Worm (Caenorhabditis elegans) whole organism, L4/young adult: ENCODE data around the gene irld-1.

Source experiments
- W03F9.2 ChIP-seq: fragments of 150-350 bp; optimal IDR thresholded peaks from 2 replicates; lab custom pipeline; 2014; ENCODE audit warnings: missing biosample characterization, missing genetic modification characterization
- dao-5 ChIP-seq: sonication (generic microtip); optimal IDR thresholded peaks from 2 replicates; lab custom pipeline; 2016; ENCODE audit warnings: missing genotype, missing genetic modification characterization, moderate library complexity, missing compliant biosample characterization
- him-1 ChIP-seq: sonication (generic microtip); optimal IDR thresholded peaks from 2 replicates; lab custom pipeline; 2016; ENCODE audit warnings: missing genotype, missing genetic modification reagents, missing genetic modification characterization, missing compliant biosample characterization

- TF ChIP-seq dao-5 (tag; lab: Kevin White, UChicago) (no peak), W03F9.2 (tag; lab: Kevin White, UChicago) (no peak), him-1 (tag; lab: Kevin White, UChicago) (no peak)
Observed at ce11 chrV:4341736-4342135, 5.2 kb downstream of the irld-1 start.
